Worm (Caenorhabditis elegans) whole organism, L4 larva: ENCODE results near the gene ppt-1.

ENCODE experiments used
- F37D6.2 ChIP-seq: sonication (generic microtip); optimal IDR thresholded peaks from 2 replicates; lab custom pipeline; 2016; ENCODE audit warnings: mild to moderate bottlenecking, missing genetic modification characterization, missing compliant biosample characterization
- F49E8.2 ChIP-seq: sonication (generic microtip); optimal IDR thresholded peaks from 2 replicates; lab custom pipeline; 2016; ENCODE audit warnings: missing compliant biosample characterization, mild to moderate bottlenecking, missing genetic modification characterization, borderline replicate concordance
- Y5F2A.4 ChIP-seq: fragments of 200-800 bp; sonication (Bioruptor generic); optimal IDR thresholded peaks from 2 replicates; lab custom pipeline; 2018; ENCODE audit warnings: mild to moderate bottlenecking, missing genetic modification characterization, missing compliant biosample characterization
- aha-1 ChIP-seq: fragments of 150-350 bp; peaks from one replicate; lab custom pipeline; 2014; ENCODE audit warnings: missing biosample characterization, missing genetic modification characterization
- aly-2 ChIP-seq: sonication (generic microtip); optimal IDR thresholded peaks from 2 replicates; lab custom pipeline; 2018; ENCODE audit warnings: missing biosample characterization, missing genetic modification characterization
- arid-1 ChIP-seq: fragments of 200-800 bp; sonication (Bioruptor generic); conservative IDR thresholded peaks from 2 replicates; pipeline ENCODE4 v1.3.6; 2022; ENCODE audit warnings: missing genetic modification reagents, missing genetic modification characterization, missing compliant biosample characterization
- ceh-20 ChIP-seq: fragments of 200-800 bp; sonication (Bioruptor generic); IDR thresholded peaks from 2 replicates; pipeline ENCODE4 v1.3.6; 2022; ENCODE audit warnings: missing genetic modification reagents, missing genetic modification characterization, missing compliant biosample characterization
- ceh-28 ChIP-seq: fragments of 150-350 bp; optimal IDR thresholded peaks from 2 replicates; lab custom pipeline; 2014; ENCODE audit warnings: missing biosample characterization, missing genetic modification reagents, missing genetic modification characterization
- ceh-32 ChIP-seq: sonication (generic microtip); optimal IDR thresholded peaks from 2 replicates; lab custom pipeline; 2016; ENCODE audit warnings: mild to moderate bottlenecking, missing genetic modification characterization, missing compliant biosample characterization; ENCODE audit not compliant: poor library complexity
- ceh-62 ChIP-seq: sonication (generic microtip); optimal IDR thresholded peaks from 2 replicates; lab custom pipeline; 2017; ENCODE audit warnings: missing biosample characterization, missing genetic modification characterization
- ceh-82 ChIP-seq: sonication (generic microtip); optimal IDR thresholded peaks from 2 replicates; lab custom pipeline; 2017; ENCODE audit warnings: missing biosample characterization, missing genetic modification characterization
- ces-1 ChIP-seq: fragments of 150-350 bp; sonication (generic microtip); optimal IDR thresholded peaks from 4 replicates; lab custom pipeline; 2014; ENCODE audit warnings: missing biosample characterization, missing genetic modification reagents, missing genetic modification characterization
- daf-12 ChIP-seq: fragments of 150-350 bp; optimal IDR thresholded peaks from 2 replicates; lab custom pipeline; 2014; ENCODE audit warnings: missing biosample characterization, missing genetic modification reagents, missing genetic modification characterization
- daf-16 ChIP-seq, 3 experiments: sonication (generic microtip); optimal IDR thresholded peaks; 2 replicates each; lab custom pipeline; 2016 to 2017; ENCODE audit warnings: missing genetic modification characterization in 3 of 3, missing genetic modification reagents in 3 of 3, mild to moderate bottlenecking in 2 of 3, missing compliant biosample characterization in 2 of 3, missing biosample characterization in 1 of 3, moderate library complexity in 1 of 3
- dmd-6 ChIP-seq: fragments of 200-800 bp; sonication (Bioruptor generic); IDR thresholded peaks from 2 replicates; pipeline ENCODE4 v1.3.6; 2022; ENCODE audit warnings: missing genetic modification reagents, missing genetic modification characterization, missing compliant biosample characterization
- duxl-1 ChIP-seq: sonication (generic microtip); optimal IDR thresholded peaks from 2 replicates; lab custom pipeline; 2016; ENCODE audit warnings: mild to moderate bottlenecking, missing genetic modification characterization, moderate library complexity, missing compliant biosample characterization; ENCODE audit not compliant: poor library complexity
- dve-1 ChIP-seq: sonication (generic microtip); optimal IDR thresholded peaks from 2 replicates; lab custom pipeline; 2017; ENCODE audit warnings: antibody characterized with exemption, mild to moderate bottlenecking, missing genetic modification characterization, missing compliant biosample characterization; ENCODE audit not compliant: insufficient read depth
- egl-43 ChIP-seq: fragments of 200-800 bp; sonication (Bioruptor generic); IDR thresholded peaks from 2 replicates; pipeline ENCODE4 v1.3.6; 2022; ENCODE audit warnings: missing genetic modification reagents, missing genetic modification characterization, missing compliant biosample characterization
- fkh-10 ChIP-seq: fragments of 150-350 bp; optimal IDR thresholded peaks from 2 replicates; lab custom pipeline; 2014; ENCODE audit warnings: missing biosample characterization, missing genetic modification reagents, missing genetic modification characterization
- gei-8 ChIP-seq: fragments of 200-800 bp; sonication (Bioruptor generic); optimal IDR thresholded peaks from 2 replicates; lab custom pipeline; 2018; ENCODE audit warnings: mild to moderate bottlenecking, missing genetic modification characterization, missing compliant biosample characterization
- hif-1 ChIP-seq, 2 experiments: sonication (generic microtip); optimal IDR thresholded peaks; 2 replicates each; lab custom pipeline; 2016 to 2017; ENCODE audit warnings: missing compliant biosample characterization in 2 of 2, missing genetic modification characterization in 2 of 2, missing genetic modification reagents in 2 of 2, missing genotype in 2 of 2, mild to moderate bottlenecking in 1 of 2
- hlh-11 ChIP-seq: fragments of 200-800 bp; sonication (Bioruptor generic); optimal IDR thresholded peaks from 2 replicates; lab custom pipeline; 2018; ENCODE audit warnings: mild to moderate bottlenecking, missing genetic modification characterization, missing compliant biosample characterization
- hmg-1.1 ChIP-seq: fragments of 200-800 bp; sonication (Bioruptor generic); IDR thresholded peaks from 2 replicates; pipeline ENCODE4 v1.3.6; 2022; ENCODE audit warnings: missing genetic modification reagents, missing genetic modification characterization, missing compliant biosample characterization
- jun-1 ChIP-seq: fragments of 150-350 bp; optimal IDR thresholded peaks from 2 replicates; lab custom pipeline; 2014; ENCODE audit warnings: missing biosample characterization, missing genetic modification reagents, missing genetic modification characterization
- lin-1 ChIP-seq: fragments of 200-800 bp; sonication (Bioruptor generic); IDR thresholded peaks from 2 replicates; pipeline ENCODE4 v1.3.6; 2022; ENCODE audit warnings: missing genetic modification reagents, missing genetic modification characterization, missing compliant biosample characterization
- lin-29 ChIP-seq: fragments of 200-800 bp; sonication (Bioruptor generic); IDR thresholded peaks from 2 replicates; pipeline ENCODE4 v1.3.6; 2022; ENCODE audit warnings: missing genetic modification reagents, missing genetic modification characterization, missing compliant biosample characterization
- lin-39 ChIP-seq: fragments of 150-350 bp; optimal IDR thresholded peaks from 2 replicates; lab custom pipeline; 2014; ENCODE audit warnings: missing biosample characterization, missing genetic modification reagents, missing genetic modification characterization
- lir-3 ChIP-seq: sonication (generic microtip); optimal IDR thresholded peaks from 2 replicates; lab custom pipeline; 2016; ENCODE audit warnings: mild to moderate bottlenecking, missing genetic modification characterization, missing compliant biosample characterization
- mdt-29 ChIP-seq: fragments of 200-800 bp; sonication (Bioruptor generic); IDR thresholded peaks from 2 replicates; pipeline ENCODE4 v1.3.6; 2022; ENCODE audit warnings: missing genetic modification reagents, missing genetic modification characterization, missing compliant biosample characterization
- mep-1 ChIP-seq: fragments of 150-350 bp; sonication (generic microtip); optimal IDR thresholded peaks from 3 replicates; lab custom pipeline; 2014; ENCODE audit warnings: missing biosample characterization, missing genetic modification characterization
- nhr-102 ChIP-seq: sonication (generic microtip); optimal IDR thresholded peaks from 2 replicates; lab custom pipeline; 2016; ENCODE audit warnings: mild to moderate bottlenecking, missing genetic modification characterization, moderate library complexity, missing compliant biosample characterization
- nhr-28 ChIP-seq: fragments of 150-350 bp; optimal IDR thresholded peaks from 2 replicates; lab custom pipeline; 2014; ENCODE audit warnings: missing biosample characterization, missing genetic modification characterization
- nhr-48 ChIP-seq: sonication (generic microtip); optimal IDR thresholded peaks from 2 replicates; lab custom pipeline; 2016; ENCODE audit warnings: mild to moderate bottlenecking, missing genetic modification characterization, missing compliant biosample characterization
- nhr-77 ChIP-seq: fragments of 150-350 bp; optimal IDR thresholded peaks from 2 replicates; lab custom pipeline; 2014; ENCODE audit warnings: missing biosample characterization, missing genetic modification characterization
- php-3 ChIP-seq: fragments of 200-800 bp; sonication (Bioruptor generic); IDR thresholded peaks from 2 replicates; pipeline ENCODE4 v1.3.6; 2022; ENCODE audit warnings: missing genetic modification reagents, missing genetic modification characterization, missing compliant biosample characterization
- pqm-1 ChIP-seq: sonication (generic microtip); optimal IDR thresholded peaks from 2 replicates; lab custom pipeline; 2017; ENCODE audit warnings: missing biosample characterization, missing genetic modification characterization
- saeg-2 ChIP-seq: fragments of 200-800 bp; sonication (Bioruptor generic); IDR thresholded peaks from 2 replicates; pipeline ENCODE4 v1.3.6; 2022; ENCODE audit warnings: missing genetic modification reagents, missing genetic modification characterization, missing compliant biosample characterization
- snpc-4 ChIP-seq: fragments of 150-350 bp; optimal IDR thresholded peaks from 2 replicates; lab custom pipeline; 2014; ENCODE audit warnings: missing biosample characterization, missing genetic modification characterization
- spr-1 ChIP-seq: sonication (generic microtip); optimal IDR thresholded peaks from 2 replicates; lab custom pipeline; 2016; ENCODE audit warnings: mild to moderate bottlenecking, missing genetic modification characterization, missing compliant biosample characterization
- tra-1 ChIP-seq: fragments of 200-800 bp; sonication (Bioruptor generic); IDR thresholded peaks from 2 replicates; pipeline ENCODE4 v1.3.6; 2022; ENCODE audit warnings: missing genetic modification reagents, missing genetic modification characterization, missing compliant biosample characterization
- unc-62 ChIP-seq, 3 experiments: fragments of 150-350 bp in 1 of 3; sonication (generic microtip); optimal IDR thresholded peaks in 2 of 3; peaks in 1 of 3; 1 replicate in 1 of 3; 2 replicates in 2 of 3; lab custom pipeline; 2014 to 2017; ENCODE audit warnings: missing biosample characterization in 3 of 3, missing genetic modification characterization in 3 of 3, missing genetic modification reagents in 3 of 3, missing genotype in 1 of 3
- zfp-3 ChIP-seq: fragments of 200-800 bp; sonication (Bioruptor generic); conservative IDR thresholded peaks from 2 replicates; pipeline ENCODE4 v1.3.6; 2022; ENCODE audit warnings: missing genetic modification reagents, missing genetic modification characterization, missing compliant biosample characterization
- zip-11 ChIP-seq: fragments of 200-800 bp; sonication (Bioruptor generic); IDR thresholded peaks from 2 replicates; pipeline ENCODE4 v1.3.6; 2022; ENCODE audit warnings: missing genetic modification characterization, missing compliant biosample characterization
- ztf-11 ChIP-seq: fragments of 150-350 bp; optimal IDR thresholded peaks from 2 replicates; lab custom pipeline; 2014; ENCODE audit warnings: missing biosample characterization, missing genetic modification characterization

The ppt-1 gene

ce11 chrV:6666557-6666956, 40.4 kb upstream of the ppt-1 start:
- peak; percentile 32 for TF ChIP-seq dve-1
- TF ChIP-seq unc-62 (GFP tag; optimal IDR thresholded peaks at IDR 0.05 in 1 of 2; lab: Kevin White, UChicago), result no peak
- no peak for TF ChIP-seq unc-62 (tag; optimal IDR thresholded peaks at IDR 0.05; lab: Kevin White, UChicago)
- no peak for TF ChIP-seq ceh-20 (GFP tag; lab: Robert Waterston, UW)
- no peak for TF ChIP-seq ces-1 (GFP tag; lab: Kevin White, UChicago)
- peak; percentile 34 for TF ChIP-seq hlh-11 (tag; lab: Kevin White, UChicago)
- peak; percentile 18 for TF ChIP-seq nhr-28 (tag; lab: Kevin White, UChicago)
- TF ChIP-seq jun-1 (tag; lab: Kevin White, UChicago), result no peak
- peak; percentile 73 for TF ChIP-seq dmd-6 (GFP tag; lab: Robert Waterston, UW)
- TF ChIP-seq hif-1 (tag; optimal IDR thresholded peaks at IDR 0.05; lab: Kevin White, UChicago), result peak in 1 of 2 experiments; percentile 84
- TF ChIP-seq ceh-32 (tag; lab: Kevin White, UChicago), result no peak
- peak; percentile 52 for TF ChIP-seq aha-1
- no peak for TF ChIP-seq daf-16 (GFP tag; optimal IDR thresholded peaks at IDR 0.05; lab: Kevin White, UChicago)
- peak; percentile 74 for TF ChIP-seq daf-16 (tag; optimal IDR thresholded peaks at IDR 0.05; lab: Kevin White, UChicago)
- TF ChIP-seq php-3, result 0 out of 2 replicates have a peak, but pooled peaks have one; percentile 33
- TF ChIP-seq, all 104 proteins: peak for 8

ce11 chrV:6665751-6666150, 39.6 kb upstream of the ppt-1 start, which contains the start of gene pmp-5:
pmp-5 (minus strand) TSS chrV:6665813.
- TF ChIP-seq daf-16 (GFP tag; optimal IDR thresholded peaks at IDR 0.05; lab: Kevin White, UChicago) (no peak), daf-16 (tag; optimal IDR thresholded peaks at IDR 0.05; lab: Kevin White, UChicago) (peak; percentile 82), nhr-48 (tag; lab: Kevin White, UChicago) (peak; percentile 45), hlh-11 (tag; lab: Kevin White, UChicago) (peak; percentile 69), Y5F2A.4 (no peak), arid-1 (GFP tag; lab: Robert Waterston, UW) (no peak), lin-1 (GFP tag; lab: Robert Waterston, UW) (peak; percentile 56; the same call in 1 of the 2 replicates), hmg-1.1 (GFP tag; lab: Robert Waterston, UW) (no peak), unc-62 (GFP tag; optimal IDR thresholded peaks at IDR 0.05 in 1 of 2; lab: Kevin White, UChicago) (peak in 1 of 2 experiments; percentile 88), unc-62 (tag; optimal IDR thresholded peaks at IDR 0.05; lab: Kevin White, UChicago) (no peak), gei-8 (GFP tag; lab: Kevin White, UChicago) (no peak), nhr-102 (tag; lab: Kevin White, UChicago) (peak; percentile 50), dmd-6 (GFP tag; lab: Robert Waterston, UW) (peak; percentile 91), saeg-2 (GFP tag; lab: Robert Waterston, UW) (peak; percentile 60; the same call in 1 of the 2 replicates), dve-1 (peak; percentile 67), F37D6.2 (tag; lab: Kevin White, UChicago) (no peak), ceh-28 (tag; lab: Kevin White, UChicago) (no peak), php-3 (peak; percentile 66), pqm-1 (tag; lab: Kevin White, UChicago) (peak; percentile 83), zip-11 (GFP tag; lab: Robert Waterston, UW) (no peak), hif-1 (tag; optimal IDR thresholded peaks at IDR 0.05; lab: Kevin White, UChicago) (peak in 1 of 2 experiments; percentile 58), mep-1 (no peak), duxl-1 (tag; lab: Kevin White, UChicago) (no peak), nhr-28 (tag; lab: Kevin White, UChicago) (peak; percentile 86), nhr-77 (tag; lab: Kevin White, UChicago) (peak; percentile 17), tra-1 (GFP tag; lab: Robert Waterston, UW) (peak; percentile 65), zfp-3 (no peak)
- TF ChIP-seq, all 104 proteins: peak for 15

- no peak for TF ChIP-seq aly-2
- no peak for TF ChIP-seq nhr-77 (tag; lab: Kevin White, UChicago)
- TF ChIP-seq lin-29 (GFP tag; lab: Robert Waterston, UW), result 0 out of 2 replicates have a peak, but pooled peaks have one; percentile 14
- TF ChIP-seq F49E8.2 (tag; lab: Kevin White, UChicago), result no peak
- no peak for TF ChIP-seq ztf-11 (tag; lab: Kevin White, UChicago)
- no peak for TF ChIP-seq spr-1 (tag; lab: Kevin White, UChicago)
- no peak for TF ChIP-seq snpc-4 (tag; lab: Kevin White, UChicago)
- TF ChIP-seq fkh-10 (GFP tag; lab: Kevin White, UChicago), result no peak
- no peak for TF ChIP-seq ceh-82 (tag; lab: Kevin White, UChicago)
- TF ChIP-seq nhr-48 (tag; lab: Kevin White, UChicago), result no peak
- no peak for TF ChIP-seq ceh-62 (tag; lab: Kevin White, UChicago)
- no peak for TF ChIP-seq daf-12
- no peak for TF ChIP-seq mdt-29 (GFP tag; lab: Robert Waterston, UW)
- TF ChIP-seq lin-39, result no peak
- no peak for TF ChIP-seq pqm-1 (tag; lab: Kevin White, UChicago)
- TF ChIP-seq lir-3 (tag; lab: Kevin White, UChicago), result no peak
- peak; percentile 94 for TF ChIP-seq aha-1
- 0 out of 2 replicates have a peak, but pooled peaks have one; percentile 12 for TF ChIP-seq egl-43 (GFP tag; lab: Robert Waterston, UW)
Measured at ce11 chrV:6662505-6662904, 36.4 kb upstream of the ppt-1 start.
